Fruit fly (Drosophila melanogaster) whole organism, embryonic: ENCODE data around the gene CG44158.

ENCODE experiments used
- ATbp ChIP-seq: fragments of 200-800 bp; sonication (Bioruptor generic); optimal IDR thresholded peaks from 2 replicates; lab custom pipeline; 2017; ENCODE audit warnings: missing biosample characterization, mild to moderate bottlenecking, missing genetic modification characterization, missing genetic modification reagents
- Atf6 ChIP-seq: fragments of 200-800 bp; sonication (Bioruptor generic); IDR thresholded peaks from 2 replicates; pipeline ENCODE4 v1.3.6; 2022; ENCODE audit warnings: missing biosample characterization, missing genetic modification characterization
- B-H1 ChIP-seq: fragments of 200-800 bp; sonication (Bioruptor generic); IDR thresholded peaks from 3 replicates; pipeline ENCODE4 v1.3.6; 2022; ENCODE audit warnings: missing biosample characterization, missing genetic modification characterization
- BEAF-32 ChIP-seq: fragments of 200-800 bp; sonication (Bioruptor generic); optimal IDR thresholded peaks from 3 replicates; lab custom pipeline; 2017; ENCODE audit warnings: missing biosample characterization, missing genetic modification characterization, mild to moderate bottlenecking, moderate library complexity, missing genetic modification reagents
- CG11696 ChIP-seq: fragments of 200-800 bp; sonication (Bioruptor generic); IDR thresholded peaks from 2 replicates; pipeline ENCODE4 v1.3.6; 2022; ENCODE audit warnings: missing biosample characterization, missing genetic modification characterization
- CG12104 ChIP-seq: fragments of 200-800 bp; sonication (Bioruptor generic); optimal IDR thresholded peaks from 3 replicates; lab custom pipeline; 2016; ENCODE audit warnings: missing biosample characterization, missing genetic modification characterization
- CG14014 ChIP-seq: fragments of 200-800 bp; sonication (Bioruptor generic); IDR thresholded peaks from 2 replicates; pipeline ENCODE4 v1.3.6; 2022; ENCODE audit warnings: missing biosample characterization, missing genetic modification characterization
- CG14050 ChIP-seq: fragments of 200-800 bp; sonication (Bioruptor generic); IDR thresholded peaks from 3 replicates; pipeline ENCODE4 v1.3.6; 2022; ENCODE audit warnings: missing biosample characterization, missing genetic modification characterization
- CG15269 ChIP-seq: fragments of 200-800 bp; sonication (Bioruptor generic); optimal IDR thresholded peaks from 2 replicates; lab custom pipeline; 2018; ENCODE audit warnings: missing biosample characterization, mild to moderate bottlenecking, missing genetic modification characterization, moderate library complexity
- CG1529 ChIP-seq: fragments of 200-800 bp; sonication (Bioruptor generic); optimal IDR thresholded peaks from 3 replicates; lab custom pipeline; 2018; ENCODE audit warnings: missing biosample characterization, missing genetic modification characterization
- CG17186 ChIP-seq: fragments of 200-800 bp; sonication (Bioruptor generic); optimal IDR thresholded peaks from 3 replicates; lab custom pipeline; 2017; ENCODE audit warnings: missing biosample characterization, missing genetic modification reagents, missing genetic modification characterization
- CG17912 ChIP-seq: fragments of 200-800 bp; sonication (Bioruptor generic); optimal IDR thresholded peaks from 2 replicates; lab custom pipeline; 2018; ENCODE audit warnings: missing biosample characterization, mild to moderate bottlenecking, missing genetic modification characterization
- CG1792 ChIP-seq: fragments of 200-800 bp; sonication (Bioruptor generic); optimal IDR thresholded peaks from 2 replicates; lab custom pipeline; 2016; ENCODE audit warnings: missing biosample characterization, missing genetic modification characterization
- CG18011 ChIP-seq: fragments of 200-800 bp; sonication (Bioruptor generic); optimal IDR thresholded peaks from 2 replicates; lab custom pipeline; 2017; ENCODE audit warnings: missing biosample characterization, missing genetic modification characterization, mild to moderate bottlenecking, moderate library complexity, missing genotype
- CG18599 ChIP-seq: fragments of 200-800 bp; sonication (Bioruptor generic); optimal IDR thresholded peaks from 3 replicates; lab custom pipeline; 2017; ENCODE audit warnings: missing biosample characterization, missing genetic modification characterization, mild to moderate bottlenecking, moderate library complexity, missing genetic modification reagents
- CG2120 ChIP-seq: fragments of 200-800 bp; sonication (Bioruptor generic); optimal IDR thresholded peaks from 3 replicates; lab custom pipeline; 2016; ENCODE audit warnings: missing biosample characterization, missing genetic modification characterization
- CG42726 ChIP-seq: fragments of 200-800 bp; sonication (Bioruptor generic); IDR thresholded peaks from 2 replicates; pipeline ENCODE4 v1.3.6; 2022; ENCODE audit warnings: missing biosample characterization, missing genetic modification characterization; ENCODE audit not compliant: partially characterized antibody
- CG6175 ChIP-seq: fragments of 200-800 bp; sonication (Bioruptor generic); IDR thresholded peaks from 3 replicates; pipeline ENCODE4 v1.3.6; 2022; ENCODE audit warnings: missing biosample characterization, missing genetic modification characterization
- CG6689 ChIP-seq: fragments of 200-800 bp; sonication (Bioruptor generic); IDR thresholded peaks from 2 replicates; pipeline ENCODE4 v1.3.6; 2022; ENCODE audit warnings: missing biosample characterization, missing genetic modification characterization
- CG7556 ChIP-seq: fragments of 200-800 bp; sonication (Bioruptor generic); optimal IDR thresholded peaks from 2 replicates; lab custom pipeline; 2017; ENCODE audit warnings: missing biosample characterization, mild to moderate bottlenecking, missing genetic modification characterization
- CG8290 ChIP-seq, 3 experiments: fragments of 200-800 bp; sonication (Bioruptor generic); optimal IDR thresholded peaks; 2 replicates each; lab custom pipeline; 2016 to 2019; ENCODE audit warnings: missing biosample characterization in 3 of 3, missing genetic modification characterization in 3 of 3, mild to moderate bottlenecking in 2 of 3, moderate library complexity in 1 of 3
- CG9797 ChIP-seq: fragments of 200-800 bp; sonication (Bioruptor generic); optimal IDR thresholded peaks from 3 replicates; lab custom pipeline; 2018; ENCODE audit warnings: missing biosample characterization, mild to moderate bottlenecking, missing genetic modification characterization
- D19B ChIP-seq: fragments of 200-800 bp; sonication (Bioruptor generic); optimal IDR thresholded peaks from 2 replicates; lab custom pipeline; 2017; ENCODE audit warnings: missing biosample characterization, mild to moderate bottlenecking, missing genetic modification characterization
- Dp ChIP-seq: fragments of 200-800 bp; sonication (Bioruptor generic); optimal IDR thresholded peaks from 2 replicates; lab custom pipeline; 2018; ENCODE audit warnings: missing biosample characterization, mild to moderate bottlenecking, missing genetic modification characterization, moderate library complexity
- Jarid2 ChIP-seq: fragments of 200-800 bp; sonication (Bioruptor generic); optimal IDR thresholded peaks from 3 replicates; lab custom pipeline; 2017; ENCODE audit warnings: mild to moderate bottlenecking, missing biosample characterization, missing genetic modification reagents, missing genetic modification characterization
- Poxn ChIP-seq: fragments of 200-800 bp; sonication (Bioruptor generic); IDR thresholded peaks from 2 replicates; pipeline ENCODE4 v1.3.6; 2022; ENCODE audit warnings: missing biosample characterization, missing genetic modification characterization
- Spps ChIP-seq: fragments of 200-800 bp; sonication (Bioruptor generic); optimal IDR thresholded peaks from 2 replicates; lab custom pipeline; 2018; ENCODE audit warnings: missing biosample characterization, mild to moderate bottlenecking, missing genetic modification characterization
- Sry-β ChIP-seq: fragments of 200-800 bp; sonication (Bioruptor generic); optimal IDR thresholded peaks from 2 replicates; lab custom pipeline; 2018; ENCODE audit warnings: missing biosample characterization, mild to moderate bottlenecking, missing genetic modification characterization, moderate library complexity
- TFAM ChIP-seq: fragments of 200-800 bp; sonication (Bioruptor generic); optimal IDR thresholded peaks from 2 replicates; lab custom pipeline; 2017; ENCODE audit warnings: missing biosample characterization, missing genetic modification characterization, inconsistent platforms
- Xrp1 ChIP-seq: fragments of 200-800 bp; sonication (Bioruptor generic); IDR thresholded peaks from 2 replicates; pipeline ENCODE4 v1.3.6; 2022; ENCODE audit warnings: missing biosample characterization, missing genetic modification characterization
- amos ChIP-seq: fragments of 200-800 bp; sonication (Bioruptor generic); IDR thresholded peaks from 2 replicates; pipeline ENCODE4 v1.3.6; 2022; ENCODE audit warnings: missing biosample characterization, missing genetic modification characterization; ENCODE audit not compliant: partially characterized antibody
- aop ChIP-seq: fragments of 200-800 bp; sonication (Bioruptor generic); IDR thresholded peaks from 2 replicates; pipeline ENCODE4 v1.3.6; 2022; ENCODE audit warnings: missing biosample characterization, missing genetic modification characterization
- ara ChIP-seq: fragments of 200-800 bp; sonication (Bioruptor generic); IDR thresholded peaks from 2 replicates; pipeline ENCODE4 v1.3.6; 2022; ENCODE audit warnings: missing biosample characterization, missing genetic modification characterization
- bab2 ChIP-seq: fragments of 200-800 bp; sonication (Bioruptor generic); optimal IDR thresholded peaks from 2 replicates; lab custom pipeline; 2016; ENCODE audit warnings: missing biosample characterization, missing genetic modification characterization
- dpn ChIP-seq, 2 experiments: fragments of 200-800 bp; sonication (Bioruptor generic); optimal IDR thresholded peaks; 3 replicates each; lab custom pipeline; 2016; ENCODE audit warnings: missing biosample characterization in 2 of 2, missing genetic modification characterization in 2 of 2
- grau ChIP-seq: fragments of 200-800 bp; optimal IDR thresholded peaks from 3 replicates; lab custom pipeline; 2019; ENCODE audit warnings: missing biosample characterization, mild to moderate bottlenecking, missing genetic modification characterization, moderate library complexity
- kay ChIP-seq: fragments of 200-800 bp; sonication (Bioruptor generic); optimal IDR thresholded peaks from 2 replicates; lab custom pipeline; 2016; ENCODE audit warnings: missing biosample characterization, missing genetic modification characterization
- nerfin-1 ChIP-seq: fragments of 200-800 bp; sonication (Bioruptor generic); optimal IDR thresholded peaks from 3 replicates; lab custom pipeline; 2019; ENCODE audit warnings: missing biosample characterization, mild to moderate bottlenecking, missing genetic modification characterization, moderate library complexity
- peb ChIP-seq: fragments of 200-800 bp; sonication (Bioruptor generic); IDR thresholded peaks from 2 replicates; pipeline ENCODE4 v1.3.6; 2022; ENCODE audit warnings: missing biosample characterization, missing genetic modification characterization
- pita ChIP-seq: fragments of 200-800 bp; sonication (Bioruptor generic); optimal IDR thresholded peaks from 2 replicates; lab custom pipeline; 2017; ENCODE audit warnings: missing biosample characterization, mild to moderate bottlenecking, missing genetic modification characterization
- pum ChIP-seq: fragments of 200-800 bp; sonication (Bioruptor generic); optimal IDR thresholded peaks from 2 replicates; lab custom pipeline; 2016; ENCODE audit warnings: missing biosample characterization, missing genetic modification characterization
- ranshi ChIP-seq: fragments of 200-800 bp; sonication (Bioruptor generic); IDR thresholded peaks from 2 replicates; pipeline ENCODE4 v1.3.6; 2022; ENCODE audit warnings: missing biosample characterization, missing genetic modification characterization
- salm ChIP-seq: fragments of 200-800 bp; sonication (Bioruptor generic); optimal IDR thresholded peaks from 2 replicates; lab custom pipeline; 2018; ENCODE audit warnings: missing biosample characterization, mild to moderate bottlenecking, missing genetic modification characterization
- slou ChIP-seq: fragments of 200-800 bp; sonication (Bioruptor generic); optimal IDR thresholded peaks from 3 replicates; lab custom pipeline; 2016; ENCODE audit warnings: missing biosample characterization, missing genetic modification characterization
- twi ChIP-seq: fragments of 200-800 bp; optimal IDR thresholded peaks from 2 replicates; lab custom pipeline; 2019; ENCODE audit warnings: missing biosample characterization, mild to moderate bottlenecking, missing genetic modification characterization, moderate library complexity
- unc-4 ChIP-seq: fragments of 200-800 bp; sonication (Bioruptor generic); IDR thresholded peaks from 2 replicates; pipeline ENCODE4 v1.3.6; 2022; ENCODE audit warnings: missing biosample characterization, missing genetic modification characterization; ENCODE audit not compliant: partially characterized antibody
- vnd ChIP-seq: fragments of 200-800 bp; sonication (Bioruptor generic); IDR thresholded peaks from 3 replicates; pipeline ENCODE4 v1.3.6; 2022; ENCODE audit warnings: missing biosample characterization, missing genetic modification characterization; ENCODE audit not compliant: partially characterized antibody

The CG44158 gene

dm6 chr3R:18171983-18172967 lies 36.3 kb upstream of the CG44158 start (continued):
- peak; percentile 84 for TF ChIP-seq peb (GFP tag; lab: Robert Waterston, UW)
- TF ChIP-seq Dp (GFP tag; lab: Kevin White, UChicago), result peak; percentile 16
- TF ChIP-seq CG17186, result peak; percentile 73
- peak; percentile 93 for TF ChIP-seq nerfin-1
- peak; percentile 47; the same call in 1 of the 2 replicates for TF ChIP-seq Poxn
- TF ChIP-seq grau (tag; lab: Kevin White, UChicago), result peak; percentile 94
- peak; percentile 51 for TF ChIP-seq Sry-β (GFP tag; lab: Kevin White, UChicago)
- TF ChIP-seq D19B (GFP tag; lab: Kevin White, UChicago), result peak; percentile 73
- TF ChIP-seq Atf6 (GFP tag; lab: Robert Waterston, UW), result peak; percentile 89
- TF ChIP-seq CG6175 (GFP tag; lab: Robert Waterston, UW), result no peak; the same call in 1 of the 3 replicates
- peak; percentile 94 for TF ChIP-seq ATbp (GFP tag; lab: Kevin White, UChicago)
- TF ChIP-seq TFAM (GFP tag; lab: Kevin White, UChicago), result peak; percentile 56
- TF ChIP-seq CG6689 (GFP tag; lab: Robert Waterston, UW), result peak; percentile 92
- TF ChIP-seq CG1529 (GFP tag; lab: Kevin White, UChicago), result peak; percentile 91
- TF ChIP-seq CG18011, result peak; percentile 75
- TF ChIP-seq Spps (tag; lab: Kevin White, UChicago), result peak; percentile 82
- TF ChIP-seq CG1792 (GFP tag; lab: Kevin White, UChicago), result peak; percentile 83
- TF ChIP-seq CG14014 (GFP tag; lab: Robert Waterston, UW), result peak; percentile 84
- peak; percentile 92 for TF ChIP-seq bab2 (GFP tag; lab: Kevin White, UChicago)
- peak; percentile 71 for TF ChIP-seq CG8290 (GFP tag; optimal IDR thresholded peaks at IDR 0.05; lab: Kevin White, UChicago)
- peak in 1 of 2 experiments; percentile 67 for TF ChIP-seq CG8290 (tag; optimal IDR thresholded peaks at IDR 0.05; lab: Kevin White, UChicago)
- peak; percentile 93 for TF ChIP-seq dpn (GFP tag; optimal IDR thresholded peaks at IDR 0.05; lab: Kevin White, UChicago)
- peak; percentile 64; the same call in 1 of the 2 replicates for TF ChIP-seq CG11696
- peak; percentile 93 for TF ChIP-seq CG12104 (GFP tag; lab: Kevin White, UChicago)
- peak; percentile 40 for TF ChIP-seq CG17912
- no peak for TF ChIP-seq vnd
- TF ChIP-seq CG9797 (GFP tag; lab: Kevin White, UChicago), result peak; percentile 22
- TF ChIP-seq Jarid2 (GFP tag; lab: Kevin White, UChicago), result peak; percentile 77
- TF ChIP-seq CG7556 (GFP tag; lab: Kevin White, UChicago), result peak; percentile 97
- no peak for TF ChIP-seq amos (GFP tag; lab: Robert Waterston, UW)
- TF ChIP-seq twi (tag; lab: Kevin White, UChicago), result peak; percentile 86
- no peak for TF ChIP-seq CG42726
- peak; percentile 95 for TF ChIP-seq CG18599 (GFP tag; lab: Kevin White, UChicago)
- peak; percentile 15; the same call in 1 of the 2 replicates for TF ChIP-seq aop (GFP tag; lab: Robert Waterston, UW)
- no peak for TF ChIP-seq BEAF-32 (GFP tag; lab: Kevin White, UChicago)
- TF ChIP-seq Xrp1 (GFP tag; lab: Robert Waterston, UW), result peak; percentile 93
- TF ChIP-seq pita (GFP tag; lab: Kevin White, UChicago), result no peak
- TF ChIP-seq unc-4 (GFP tag; lab: Robert Waterston, UW), result no peak
- peak; percentile 86 for TF ChIP-seq slou (GFP tag; lab: Kevin White, UChicago)
- peak; percentile 94 for TF ChIP-seq CG15269
- peak; percentile 91 for TF ChIP-seq salm (tag; lab: Kevin White, UChicago)
- peak; percentile 86 for TF ChIP-seq ranshi (GFP tag; lab: Robert Waterston, UW)
- TF ChIP-seq kay (GFP tag; lab: Kevin White, UChicago), result peak; percentile 88
- TF ChIP-seq B-H1 (GFP tag; lab: Robert Waterston, UW), result peak; percentile 83
- peak; percentile 81 for TF ChIP-seq CG14050 (GFP tag; lab: Robert Waterston, UW)
- TF ChIP-seq pum (GFP tag; lab: Kevin White, UChicago), result peak; percentile 91
- peak; percentile 81 for TF ChIP-seq ara (GFP tag; lab: Robert Waterston, UW)
- peak; percentile 94 for TF ChIP-seq CG2120 (GFP tag; lab: Kevin White, UChicago)
